Fruit fly (Drosophila melanogaster) whole organism, embryonic: ENCODE results near the gene Pex7.

Experiments
- Abd-B ChIP-seq: fragments of 200-800 bp; sonication (Bioruptor generic); optimal IDR thresholded peaks from 2 replicates; lab custom pipeline; 2018; ENCODE audit warnings: missing biosample characterization, mild to moderate bottlenecking, missing genetic modification characterization, moderate library complexity
- Aef1 ChIP-seq: fragments of 200-800 bp; sonication (Bioruptor generic); IDR thresholded peaks from 3 replicates; pipeline ENCODE4 v1.3.6; 2022; ENCODE audit warnings: missing biosample characterization, missing genetic modification characterization
- Asciz ChIP-seq: fragments of 200-800 bp; sonication (Bioruptor generic); optimal IDR thresholded peaks from 2 replicates; lab custom pipeline; 2017; ENCODE audit warnings: missing biosample characterization, mild to moderate bottlenecking, missing genetic modification characterization, missing genetic modification reagents
- Awh ChIP-seq: fragments of 200-800 bp; sonication (Bioruptor generic); IDR thresholded peaks from 2 replicates; pipeline ENCODE4, ENCODE4 v1.3.6; 2022; ENCODE audit warnings: missing biosample characterization, missing genetic modification characterization
- Bteb2 ChIP-seq: fragments of 200-800 bp; sonication (Bioruptor generic); optimal IDR thresholded peaks from 2 replicates; lab custom pipeline; 2016; ENCODE audit warnings: missing biosample characterization, missing genetic modification characterization
- CG10431 ChIP-seq: fragments of 200-800 bp; sonication (Bioruptor generic); optimal IDR thresholded peaks from 3 replicates; lab custom pipeline; 2018; ENCODE audit warnings: missing biosample characterization, mild to moderate bottlenecking, missing genetic modification characterization
- CG13296 ChIP-seq: fragments of 200-800 bp; sonication (Bioruptor generic); optimal IDR thresholded peaks from 3 replicates; lab custom pipeline; 2018; ENCODE audit warnings: missing biosample characterization, mild to moderate bottlenecking, missing genetic modification characterization
- CG14860 ChIP-seq: fragments of 200-800 bp; sonication (Bioruptor generic); IDR thresholded peaks from 3 replicates; pipeline ENCODE4 v1.3.6; 2022; ENCODE audit warnings: missing biosample characterization, missing genetic modification characterization; ENCODE audit not compliant: partially characterized antibody
- CG14965 ChIP-seq: fragments of 200-800 bp; sonication (Bioruptor generic); optimal IDR thresholded peaks from 2 replicates; lab custom pipeline; 2016; ENCODE audit warnings: missing biosample characterization, missing genetic modification characterization, borderline replicate concordance
- CG1602 ChIP-seq: fragments of 200-800 bp; sonication (Bioruptor generic); optimal IDR thresholded peaks from 3 replicates; lab custom pipeline; 2016; ENCODE audit warnings: missing biosample characterization, missing genetic modification characterization
- CG16863 ChIP-seq: fragments of 200-800 bp; sonication (Bioruptor generic); optimal IDR thresholded peaks from 3 replicates; lab custom pipeline; 2016; ENCODE audit warnings: missing biosample characterization, missing genetic modification characterization
- CG18619 ChIP-seq: fragments of 200-800 bp; sonication (Bioruptor generic); optimal IDR thresholded peaks from 3 replicates; lab custom pipeline; 2017; ENCODE audit warnings: missing biosample characterization, mild to moderate bottlenecking, missing genetic modification characterization
- CG2712 ChIP-seq: fragments of 200-800 bp; optimal IDR thresholded peaks from 3 replicates; lab custom pipeline; 2019; ENCODE audit warnings: missing biosample characterization, mild to moderate bottlenecking, missing genetic modification characterization, moderate library complexity
- CG30431 ChIP-seq: fragments of 200-800 bp; sonication (Bioruptor generic); optimal IDR thresholded peaks from 2 replicates; lab custom pipeline; 2017; ENCODE audit warnings: missing biosample characterization, missing genetic modification characterization
- CG4404 ChIP-seq: fragments of 200-800 bp; sonication (Bioruptor generic); IDR thresholded peaks from 2 replicates; pipeline ENCODE4 v1.3.6; 2022; ENCODE audit warnings: missing biosample characterization, missing genetic modification characterization
- CG4730 ChIP-seq: fragments of 200-800 bp; sonication (Bioruptor generic); IDR thresholded peaks from 2 replicates; pipeline ENCODE4 v1.3.6; 2022; ENCODE audit warnings: missing biosample characterization, missing genetic modification characterization
- CG7372 ChIP-seq: fragments of 200-800 bp; sonication (Bioruptor generic); IDR thresholded peaks from 2 replicates; pipeline ENCODE4 v1.3.6; 2022; ENCODE audit warnings: missing biosample characterization, missing genetic modification characterization
- CG7963 ChIP-seq: fragments of 200-800 bp; sonication (Bioruptor generic); IDR thresholded peaks from 3 replicates; pipeline ENCODE4 v1.3.6; 2022; ENCODE audit warnings: missing biosample characterization, missing genetic modification characterization; ENCODE audit not compliant: partially characterized antibody
- Drgx ChIP-seq: fragments of 200-800 bp; sonication (Bioruptor generic); IDR thresholded peaks from 2 replicates; pipeline ENCODE4 v1.3.6; 2022; ENCODE audit warnings: missing biosample characterization, missing genetic modification characterization
- Elba2 ChIP-seq: fragments of 200-800 bp; sonication (Bioruptor generic); optimal IDR thresholded peaks from 3 replicates; lab custom pipeline; 2016; ENCODE audit warnings: missing biosample characterization, missing genetic modification characterization
- Fer1 ChIP-seq: fragments of 200-800 bp; sonication (Bioruptor generic); optimal IDR thresholded peaks from 2 replicates; lab custom pipeline; 2017; ENCODE audit warnings: missing biosample characterization, mild to moderate bottlenecking, missing genetic modification characterization
- HHEX ChIP-seq: fragments of 200-800 bp; sonication (Bioruptor generic); optimal IDR thresholded peaks from 3 replicates; lab custom pipeline; 2017; ENCODE audit warnings: missing biosample characterization, mild to moderate bottlenecking, missing genetic modification characterization, missing genetic modification reagents
- HmgZ ChIP-seq: fragments of 200-800 bp; sonication (Bioruptor generic); optimal IDR thresholded peaks from 2 replicates; lab custom pipeline; 2018; ENCODE audit warnings: missing biosample characterization, mild to moderate bottlenecking, missing genetic modification characterization
- Hmx ChIP-seq: fragments of 200-800 bp; sonication (Bioruptor generic); optimal IDR thresholded peaks from 2 replicates; lab custom pipeline; 2016; ENCODE audit warnings: missing biosample characterization, missing genetic modification characterization
- Hr3 ChIP-seq: fragments of 200-800 bp; sonication (Bioruptor generic); optimal IDR thresholded peaks from 3 replicates; lab custom pipeline; 2016; ENCODE audit warnings: missing biosample characterization, missing genetic modification characterization
- MBD-R2 ChIP-seq: fragments of 200-800 bp; sonication (Bioruptor generic); IDR thresholded peaks from 2 replicates; pipeline ENCODE4 v1.3.6; 2022; ENCODE audit warnings: missing biosample characterization, missing genetic modification characterization
- Myb ChIP-seq: fragments of 200-800 bp; sonication (Bioruptor generic); optimal IDR thresholded peaks from 2 replicates; lab custom pipeline; 2016; ENCODE audit warnings: missing biosample characterization, missing genetic modification characterization
- YL-1 ChIP-seq: fragments of 200-800 bp; sonication (Bioruptor generic); optimal IDR thresholded peaks from 3 replicates; lab custom pipeline; 2017; ENCODE audit warnings: missing biosample characterization, mild to moderate bottlenecking, missing genetic modification characterization
- ac ChIP-seq: fragments of 200-800 bp; sonication (Bioruptor generic); optimal IDR thresholded peaks from 3 replicates; lab custom pipeline; 2017; ENCODE audit warnings: missing biosample characterization, mild to moderate bottlenecking, missing genetic modification characterization
- aop ChIP-seq: fragments of 200-800 bp; sonication (Bioruptor generic); IDR thresholded peaks from 2 replicates; pipeline ENCODE4 v1.3.6; 2022; ENCODE audit warnings: missing biosample characterization, missing genetic modification characterization
- ara ChIP-seq: fragments of 200-800 bp; sonication (Bioruptor generic); IDR thresholded peaks from 2 replicates; pipeline ENCODE4 v1.3.6; 2022; ENCODE audit warnings: missing biosample characterization, missing genetic modification characterization
- ato ChIP-seq: fragments of 200-800 bp; sonication (Bioruptor generic); IDR thresholded peaks from 2 replicates; pipeline ENCODE4 v1.3.6; 2022; ENCODE audit warnings: missing biosample characterization, missing genetic modification characterization; ENCODE audit not compliant: partially characterized antibody
- bbx ChIP-seq: fragments of 200-800 bp; sonication (Bioruptor generic); IDR thresholded peaks from 2 replicates; pipeline ENCODE4 v1.3.6; 2022; ENCODE audit warnings: missing biosample characterization, missing genetic modification characterization; ENCODE audit not compliant: partially characterized antibody
- btn ChIP-seq: fragments of 200-800 bp; sonication (Bioruptor generic); optimal IDR thresholded peaks from 2 replicates; lab custom pipeline; 2016; ENCODE audit warnings: missing biosample characterization, missing genetic modification characterization
- corto ChIP-seq: fragments of 200-800 bp; sonication (Bioruptor generic); optimal IDR thresholded peaks from 2 replicates; lab custom pipeline; 2016; ENCODE audit warnings: missing biosample characterization, mild to moderate bottlenecking, missing genetic modification characterization, moderate library complexity
- cwo ChIP-seq: fragments of 200-800 bp; sonication (Bioruptor generic); optimal IDR thresholded peaks from 3 replicates; lab custom pipeline; 2017; ENCODE audit warnings: missing biosample characterization, missing genetic modification characterization, mild to moderate bottlenecking, moderate library complexity, missing genetic modification reagents
- disco-r ChIP-seq: fragments of 200-800 bp; sonication (Bioruptor generic); optimal IDR thresholded peaks from 2 replicates; lab custom pipeline; 2016; ENCODE audit warnings: missing biosample characterization, missing genetic modification characterization
- emc ChIP-seq: fragments of 200-800 bp; sonication (Bioruptor generic); optimal IDR thresholded peaks from 2 replicates; lab custom pipeline; 2016; ENCODE audit warnings: missing biosample characterization, missing genetic modification characterization
- en ChIP-seq: fragments of 200-800 bp; sonication (Bioruptor generic); optimal IDR thresholded peaks from 2 replicates; lab custom pipeline; 2016; ENCODE audit warnings: missing biosample characterization, missing genetic modification characterization
- esg ChIP-seq: fragments of 200-800 bp; sonication (Bioruptor generic); conservative IDR thresholded peaks from 2 replicates; pipeline ENCODE4 v1.3.6; 2022; ENCODE audit warnings: missing biosample characterization, missing genetic modification characterization
- eve ChIP-seq, 2 experiments: fragments of >200 bp; optimal IDR thresholded peaks; 2 replicates each; lab custom pipeline; 2017; ENCODE audit warnings: missing biosample characterization in 2 of 2, missing genetic modification characterization in 2 of 2
- fru ChIP-seq: fragments of >200 bp; optimal IDR thresholded peaks from 2 replicates; lab custom pipeline; 2017
- ftz-f1 ChIP-seq: fragments of 200-800 bp; sonication (Bioruptor generic); optimal IDR thresholded peaks from 2 replicates; lab custom pipeline; 2016; ENCODE audit warnings: missing biosample characterization, missing genetic modification characterization
- gce ChIP-seq: fragments of 200-800 bp; sonication (Bioruptor generic); IDR thresholded peaks from 3 replicates; pipeline ENCODE4 v1.3.6; 2022; ENCODE audit warnings: missing biosample characterization, missing genetic modification characterization
- gem ChIP-seq: fragments of 200-800 bp; sonication (Bioruptor generic); optimal IDR thresholded peaks from 2 replicates; lab custom pipeline; 2019; ENCODE audit warnings: missing biosample characterization, mild to moderate bottlenecking, missing genetic modification characterization, moderate library complexity
- kay ChIP-seq: fragments of 200-800 bp; sonication (Bioruptor generic); optimal IDR thresholded peaks from 2 replicates; lab custom pipeline; 2016; ENCODE audit warnings: missing biosample characterization, missing genetic modification characterization
- lov ChIP-seq, 2 experiments: fragments of 200-800 bp in 1 of 2; fragments of >200 bp in 1 of 2; sonication (Bioruptor generic) in 1 of 2; IDR thresholded peaks in 1 of 2; optimal IDR thresholded peaks in 1 of 2; 2 replicates in 1 of 2; 3 replicates in 1 of 2; pipeline versions ENCODE4 v1.3.6 to Lab custom; 2017 to 2022; ENCODE audit warnings: missing biosample characterization in 1 of 2, missing genetic modification characterization in 1 of 2
- pros ChIP-seq: fragments of 200-800 bp; sonication (Bioruptor generic); optimal IDR thresholded peaks from 3 replicates; lab custom pipeline; 2019; ENCODE audit warnings: missing biosample characterization, mild to moderate bottlenecking, missing genetic modification characterization, moderate library complexity
- row ChIP-seq: fragments of 200-800 bp; sonication (Bioruptor generic); IDR thresholded peaks from 3 replicates; pipeline ENCODE4 v1.3.6; 2022; ENCODE audit warnings: missing biosample characterization, missing genetic modification characterization
- sens ChIP-seq: fragments of 200-800 bp; sonication (Bioruptor generic); peaks from one replicate; lab custom pipeline; 2016; ENCODE audit warnings: missing biosample characterization, missing genetic modification characterization
- twi ChIP-seq: fragments of 200-800 bp; optimal IDR thresholded peaks from 2 replicates; lab custom pipeline; 2019; ENCODE audit warnings: missing biosample characterization, mild to moderate bottlenecking, missing genetic modification characterization, moderate library complexity
- wdn ChIP-seq: fragments of 200-800 bp; sonication (Bioruptor generic); IDR thresholded peaks from 2 replicates; pipeline ENCODE4 v1.3.6; 2022; ENCODE audit warnings: missing biosample characterization, missing genetic modification characterization

Pex7 gene

DNA sequence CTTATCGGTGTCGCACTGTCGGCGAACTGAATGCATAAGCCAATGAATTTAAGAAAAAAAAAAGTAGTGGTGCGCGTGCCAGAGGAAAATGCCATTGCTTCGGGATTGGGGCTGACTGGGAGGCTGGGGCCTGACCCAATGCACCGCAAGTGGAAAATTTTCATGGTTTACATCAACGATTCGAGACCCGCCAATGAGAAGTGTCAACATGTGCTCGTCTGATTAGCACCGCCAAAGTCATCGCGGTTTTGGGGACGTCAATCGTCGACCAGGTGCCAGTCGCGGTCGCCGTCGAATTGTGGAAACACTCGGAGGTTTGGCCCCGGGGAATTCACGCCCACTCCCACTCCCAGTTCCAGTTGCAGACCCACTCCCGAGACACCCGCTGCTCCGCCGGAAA lies 36.8 kb downstream of the Pex7 start (continued):
- TF ChIP-seq CG4404 (GFP tag; lab: Robert Waterston, UW): no peak
- no peak for TF ChIP-seq lov (optimal IDR thresholded peaks at IDR 0.05; lab: Kevin White, UChicago)
- peak; percentile 42; the same call in 1 of the 3 replicates for TF ChIP-seq lov (GFP tag; IDR thresholded peaks at IDR 0.05; lab: Robert Waterston, UW)
- TF ChIP-seq CG4730: no peak
- no peak for TF ChIP-seq fru
- no peak for TF ChIP-seq Myb
- no peak for TF ChIP-seq Drgx (GFP tag; lab: Robert Waterston, UW)
- TF ChIP-seq gem: no peak
- no peak for TF ChIP-seq pros (GFP tag; lab: Kevin White, UChicago)
- TF ChIP-seq eve (GFP tag; optimal IDR thresholded peaks at IDR 0.05; lab: Kevin White, UChicago): no peak
- no peak for TF ChIP-seq MBD-R2
- peak; percentile 35 for TF ChIP-seq CG18619 (GFP tag; lab: Kevin White, UChicago)
- TF ChIP-seq Hr3 (GFP tag; lab: Kevin White, UChicago): no peak
- no peak for TF ChIP-seq disco-r (GFP tag; lab: Kevin White, UChicago)
- TF ChIP-seq en: no peak
- TF ChIP-seq esg (GFP tag; lab: Robert Waterston, UW): no peak
- TF ChIP-seq ato (GFP tag; lab: Robert Waterston, UW): no peak
- TF ChIP-seq twi: no peak
- no peak for TF ChIP-seq kay (GFP tag; lab: Kevin White, UChicago)
- peak; percentile 2 for TF ChIP-seq HHEX (GFP tag; lab: Kevin White, UChicago)
- no peak for TF ChIP-seq Awh (GFP tag; lab: Robert Waterston, UW)
- no peak for TF ChIP-seq Abd-B
- TF ChIP-seq CG2712: no peak
- TF ChIP-seq CG7963 (GFP tag; lab: Robert Waterston, UW): no peak
- TF ChIP-seq Elba2 (GFP tag; lab: Kevin White, UChicago): no peak
- no peak for TF ChIP-seq ara (GFP tag; lab: Robert Waterston, UW)
- TF ChIP-seq cwo: peak; percentile 50
- TF ChIP-seq ftz-f1 (GFP tag; lab: Kevin White, UChicago): no peak
- TF ChIP-seq wdn (GFP tag; lab: Robert Waterston, UW): no peak
- no peak for TF ChIP-seq CG16863 (GFP tag; lab: Kevin White, UChicago)
- TF ChIP-seq CG7372 (GFP tag; lab: Robert Waterston, UW): no peak
- TF ChIP-seq gce (GFP tag; lab: Robert Waterston, UW): 0 out of 3 replicates have a peak, but pooled peaks have one; percentile 28
- TF ChIP-seq Fer1 (GFP tag; lab: Kevin White, UChicago): peak; percentile 62
- TF ChIP-seq Bteb2: no peak
- no peak for TF ChIP-seq ac
- no peak for TF ChIP-seq aop (GFP tag; lab: Robert Waterston, UW)
- no peak for TF ChIP-seq CG30431 (GFP tag; lab: Kevin White, UChicago)
- no peak for TF ChIP-seq HmgZ (tag; lab: Kevin White, UChicago)
- no peak for TF ChIP-seq bbx (GFP tag; lab: Robert Waterston, UW)
- no peak for TF ChIP-seq Hmx (GFP tag; lab: Kevin White, UChicago)
- no peak for TF ChIP-seq CG1602 (GFP tag; lab: Kevin White, UChicago)
- TF ChIP-seq emc (GFP tag; lab: Kevin White, UChicago): no peak
- no peak for TF ChIP-seq sens (GFP tag; lab: Kevin White, UChicago)
- TF ChIP-seq CG14965 (GFP tag; lab: Kevin White, UChicago): no peak
- TF ChIP-seq CG13296: peak; percentile 44
- TF ChIP-seq Asciz: peak; percentile 7
- TF ChIP-seq CG10431 (GFP tag; lab: Kevin White, UChicago): no peak
- no peak for TF ChIP-seq Aef1 (GFP tag; lab: Robert Waterston, UW)
- TF ChIP-seq YL-1 (GFP tag; lab: Kevin White, UChicago): no peak
- no peak for TF ChIP-seq btn
- no peak for TF ChIP-seq CG14860 (GFP tag; lab: Robert Waterston, UW)
- no peak for TF ChIP-seq corto (GFP tag; lab: Kevin White, UChicago)
- no peak for TF ChIP-seq row (GFP tag; lab: Robert Waterston, UW)
